Fruit fly (Drosophila melanogaster): ENCODE measurements around the gene CG10694.

Gene CG10694

dm6 chr3R:24101437-24101836 lies 5.8 kb upstream of the CG10694 start:
- TF ChIP-seq Hr4 (GFP tag; optimal IDR thresholded peaks at IDR 0.05) (no peak), Eip75B (GFP tag; optimal IDR thresholded peaks at IDR 0.05) (no peak), CG10631 (GFP tag; optimal IDR thresholded peaks at IDR 0.05) (no peak), CG6792 (GFP tag; optimal IDR thresholded peaks at IDR 0.05) (no peak), CG3032 (tag; optimal IDR thresholded peaks at IDR 0.05) (no peak), OdsH (GFP tag; optimal IDR thresholded peaks at IDR 0.05) (no peak)

- peak; percentile 61 for TF ChIP-seq fkh (GFP tag; optimal IDR thresholded peaks at IDR 0.05)
- no peak for TF ChIP-seq CG7368 (GFP tag; optimal IDR thresholded peaks at IDR 0.05)
- TF ChIP-seq fd59A (GFP tag; optimal IDR thresholded peaks at IDR 0.05), result no peak
- no peak for TF ChIP-seq OdsH (GFP tag; optimal IDR thresholded peaks at IDR 0.05)
- TF ChIP-seq CG10669 (GFP tag; optimal IDR thresholded peaks at IDR 0.05), result no peak
These were observed 4.8 kb upstream of the CG10694 start for dm6 chr3R:24102387-24102786.

- TF ChIP-seq CG6854 (GFP tag; optimal IDR thresholded peaks at IDR 0.05) (no peak), salr (GFP tag; optimal IDR thresholded peaks at IDR 0.05) (no peak), Hr39 (GFP tag; optimal IDR thresholded peaks at IDR 0.05) (no peak), pdm3 (GFP tag; optimal IDR thresholded peaks at IDR 0.05) (no peak), Ets96B (tag; optimal IDR thresholded peaks at IDR 0.05) (no peak), CG6276 (GFP tag; optimal IDR thresholded peaks at IDR 0.05) (no peak), Eip78C (GFP tag) (no peak), CG16779 (tag; optimal IDR thresholded peaks at IDR 0.05) (no peak), OdsH (GFP tag; optimal IDR thresholded peaks at IDR 0.05) (no peak), fd59A (GFP tag; optimal IDR thresholded peaks at IDR 0.05) (no peak), net (GFP tag; optimal IDR thresholded peaks at IDR 0.05) (no peak), achi (GFP tag; optimal IDR thresholded peaks at IDR 0.05) (no peak), lz (GFP tag; optimal IDR thresholded peaks at IDR 0.05) (no peak), eg (GFP tag; IDR thresholded peaks at IDR 0.05) (no peak), CG8632 (GFP tag; optimal IDR thresholded peaks at IDR 0.05) (no peak), Sox102F (GFP tag; optimal IDR thresholded peaks at IDR 0.05) (no peak), Ets21C (GFP tag; optimal IDR thresholded peaks at IDR 0.05) (no peak)
These were observed 3.5 kb upstream of the CG10694 start for dm6 chr3R:24103708-24104107.

- TF ChIP-seq Eip93F (GFP tag; optimal IDR thresholded peaks at IDR 0.05), result no peak
- TF ChIP-seq CG3919 (GFP tag; optimal IDR thresholded peaks at IDR 0.05), result no peak
- peak; percentile 28 for TF ChIP-seq CG6854 (GFP tag; optimal IDR thresholded peaks at IDR 0.05)
- TF ChIP-seq CG10669 (GFP tag; optimal IDR thresholded peaks at IDR 0.05), result no peak
- TF ChIP-seq Hr39 (GFP tag; optimal IDR thresholded peaks at IDR 0.05), result no peak
- TF ChIP-seq spab (GFP tag; optimal IDR thresholded peaks at IDR 0.05), result no peak
- TF ChIP-seq Blimp-1 (GFP tag; optimal IDR thresholded peaks at IDR 0.05), result peak; percentile 18
- TF ChIP-seq vri (GFP tag; optimal IDR thresholded peaks at IDR 0.05), result no peak
- TF ChIP-seq OdsH (GFP tag; optimal IDR thresholded peaks at IDR 0.05), result no peak
- TF ChIP-seq Eip78C (GFP tag), result peak; percentile 74
- peak; percentile 12 to 23 for TF ChIP-seq ss (GFP tag; optimal IDR thresholded peaks at IDR 0.05)
These were observed 2.5 kb upstream of the CG10694 start for dm6 chr3R:24104471-24105311.

- TF ChIP-seq Sox15 (GFP tag; optimal IDR thresholded peaks at IDR 0.05) (no peak), fkh (GFP tag; optimal IDR thresholded peaks at IDR 0.05) (peak; percentile 89), Met (GFP tag; optimal IDR thresholded peaks at IDR 0.05) (no peak), CG6792 (GFP tag; optimal IDR thresholded peaks at IDR 0.05) (no peak), Ets21C (GFP tag; optimal IDR thresholded peaks at IDR 0.05) (no peak), Blimp-1 (GFP tag; optimal IDR thresholded peaks at IDR 0.05) (no peak), fd59A (GFP tag; optimal IDR thresholded peaks at IDR 0.05) (no peak), achi (GFP tag; optimal IDR thresholded peaks at IDR 0.05) (no peak), CG10631 (GFP tag; optimal IDR thresholded peaks at IDR 0.05) (no peak), CG6854 (GFP tag; optimal IDR thresholded peaks at IDR 0.05) (peak; percentile 61), net (GFP tag; optimal IDR thresholded peaks at IDR 0.05) (no peak), dac (GFP tag; optimal IDR thresholded peaks at IDR 0.05) (no peak), fd85E (GFP tag; optimal IDR thresholded peaks at IDR 0.05) (peak; percentile 35), dsx (GFP tag; optimal IDR thresholded peaks at IDR 0.05; ENCODE audit: poor library complexity, severe bottlenecking) (no peak), Gug (GFP tag; IDR thresholded peaks at IDR 0.05) (no peak), CG9139 (GFP tag; optimal IDR thresholded peaks at IDR 0.05) (no peak), CG6276 (GFP tag; optimal IDR thresholded peaks at IDR 0.05) (peak; percentile 22), CG8319 (GFP tag; optimal IDR thresholded peaks at IDR 0.05) (no peak), CG8632 (GFP tag; optimal IDR thresholded peaks at IDR 0.05) (no peak), Hr4 (GFP tag; optimal IDR thresholded peaks at IDR 0.05) (no peak), CG11762 (GFP tag; optimal IDR thresholded peaks at IDR 0.05; ENCODE audit: insufficient read depth) (no peak)
These were observed 1.8 kb upstream of the CG10694 start, which contains the start of gene Syx1A for dm6 chr3R:24105312-24105902. Syx1A (minus strand) TSS chr3R:24105763.
